Fruit fly (Drosophila melanogaster) whole organism, wandering third instar larva: ENCODE data around the gene CG4382.
A peak's percentile ranks its signal among the peaks of the same experiment; 100 is the strongest.

Experiments
- CG9705 ChIP-seq: fragments of 200-800 bp; sonication (Bioruptor generic); optimal IDR thresholded peaks from 2 replicates; lab custom pipeline; 2018; ENCODE audit warnings: missing biosample characterization, mild to moderate bottlenecking, missing genetic modification characterization
- CrebA ChIP-seq: fragments of 200-800 bp; sonication (Bioruptor generic); optimal IDR thresholded peaks from 2 replicates; lab custom pipeline; 2016; ENCODE audit warnings: missing biosample characterization, mild to moderate bottlenecking, missing genetic modification characterization, borderline replicate concordance
- Dfd ChIP-seq: fragments of >200 bp; optimal IDR thresholded peaks from 2 replicates; lab custom pipeline; 2017; ENCODE audit warnings: missing biosample characterization, missing genetic modification characterization
- HLH106 ChIP-seq: fragments of 200-800 bp; optimal IDR thresholded peaks from 3 replicates; lab custom pipeline; 2019; ENCODE audit warnings: missing biosample characterization, mild to moderate bottlenecking, missing genetic modification characterization, moderate library complexity
- Sp1 ChIP-seq: fragments of 200-800 bp; sonication (Bioruptor generic); optimal IDR thresholded peaks from 3 replicates; lab custom pipeline; 2019; ENCODE audit warnings: missing biosample characterization, mild to moderate bottlenecking, missing genetic modification characterization, moderate library complexity
- dsf ChIP-seq: sonication (Bioruptor generic); optimal IDR thresholded peaks from 2 replicates; lab custom pipeline; 2016; ENCODE audit warnings: missing biosample characterization, missing genetic modification characterization, borderline replicate concordance
- ey ChIP-seq: fragments of 200-800 bp; sonication (Bioruptor generic); optimal IDR thresholded peaks from 2 replicates; lab custom pipeline; 2016; ENCODE audit warnings: missing biosample characterization, missing genetic modification characterization
- foxo ChIP-seq, 2 experiments: fragments of 200-800 bp; sonication (Bioruptor generic); optimal IDR thresholded peaks; 2 replicates in 1 of 2; 3 replicates in 1 of 2; lab custom pipeline; 2016 to 2017; ENCODE audit warnings: missing biosample characterization in 2 of 2, missing genetic modification characterization in 2 of 2
- fru ChIP-seq: fragments of 200-800 bp; sonication (Bioruptor generic); optimal IDR thresholded peaks from 3 replicates; lab custom pipeline; 2016; ENCODE audit warnings: missing biosample characterization, mild to moderate bottlenecking, missing genetic modification characterization
- h ChIP-seq: fragments of 200-800 bp; sonication (Bioruptor generic); optimal IDR thresholded peaks from 3 replicates; lab custom pipeline; 2016; ENCODE audit warnings: missing biosample characterization, mild to moderate bottlenecking, missing genetic modification characterization
- lola ChIP-seq: fragments of >200 bp; optimal IDR thresholded peaks from 2 replicates; lab custom pipeline; 2017; ENCODE audit warnings: missing biosample characterization, missing genetic modification characterization
- psq ChIP-seq: fragments of 200-800 bp; sonication (Bioruptor generic); optimal IDR thresholded peaks from 3 replicates; lab custom pipeline; 2017; ENCODE audit warnings: missing biosample characterization, mild to moderate bottlenecking, missing genetic modification characterization, moderate library complexity
- rgr ChIP-seq: fragments of 200-800 bp; sonication (Bioruptor generic); optimal IDR thresholded peaks from 3 replicates; lab custom pipeline; 2016; ENCODE audit warnings: missing biosample characterization, mild to moderate bottlenecking, missing genetic modification characterization
- sv ChIP-seq: fragments of 200-800 bp; sonication (Bioruptor generic); optimal IDR thresholded peaks from 3 replicates; lab custom pipeline; 2016; ENCODE audit warnings: missing biosample characterization, missing genetic modification characterization
- usp ChIP-seq: fragments of >200 bp; optimal IDR thresholded peaks from 2 replicates; lab custom pipeline; 2017; ENCODE audit warnings: missing biosample characterization, missing genetic modification characterization
- woc ChIP-seq: sonication (Bioruptor generic); optimal IDR thresholded peaks from 2 replicates; lab custom pipeline; 2016; ENCODE audit warnings: missing biosample characterization, mild to moderate bottlenecking, missing genetic modification characterization

CG4382 gene

DNA sequence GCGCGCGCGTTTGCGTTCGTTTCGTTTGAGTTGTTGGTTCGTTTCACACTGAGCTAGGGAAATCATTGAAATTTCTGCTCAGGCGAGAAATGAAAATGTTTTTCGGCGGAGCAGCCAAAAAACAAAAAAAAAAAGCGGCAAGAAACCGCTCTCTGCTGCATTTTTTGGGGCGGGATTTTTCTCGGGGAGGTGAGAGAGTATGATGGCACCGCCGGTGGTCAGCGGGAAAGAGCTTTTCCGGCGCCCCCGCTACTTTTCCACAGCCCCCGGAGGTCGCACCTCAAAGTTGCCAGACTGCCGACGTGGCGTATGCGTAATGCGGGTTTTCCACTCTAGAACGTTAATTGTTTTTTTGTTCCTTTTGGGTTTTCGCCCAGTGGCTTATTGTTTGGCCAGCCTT, 35.3 kb downstream of the CG4382 start, which contains the start of gene CG46468:
Gene CG46468, minus strand, starts transcription at position 52 of the 400 bp plus-strand sequence.
- TF ChIP-seq lola = no peak

DNA sequence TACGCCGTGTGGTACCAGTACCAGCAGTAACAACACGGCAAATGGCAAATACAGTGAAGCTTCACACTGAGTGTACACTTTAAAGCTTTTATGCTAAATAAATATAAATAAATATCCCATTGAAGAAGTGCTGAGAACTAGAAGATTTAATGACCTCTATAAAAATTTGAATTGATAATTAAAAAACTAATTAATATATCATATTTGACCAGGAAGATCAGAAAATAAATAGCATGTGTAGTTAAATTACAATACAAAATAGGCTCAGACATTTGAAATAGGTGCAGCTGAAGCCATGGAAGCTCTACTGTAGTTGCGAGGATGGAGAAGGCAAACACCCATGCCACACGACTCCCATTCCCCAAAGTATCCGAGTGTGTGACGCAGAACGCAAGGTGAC, 36.1 kb downstream of the CG4382 start:
- TF ChIP-seq foxo (GFP tag; optimal IDR thresholded peaks at IDR 0.05; lab: Kevin White, UChicago) (peak in 1 of 2 experiments; percentile 43), sv (GFP tag; lab: Kevin White, UChicago) (peak; percentile 8), ey (GFP tag; lab: Kevin White, UChicago) (peak; percentile 19), psq (GFP tag; lab: Kevin White, UChicago) (peak; percentile 1), h (GFP tag; lab: Kevin White, UChicago) (peak; percentile 40), HLH106 (tag; lab: Kevin White, UChicago) (peak; percentile 48), rgr (peak; percentile 31), woc (GFP tag; lab: Kevin White, UChicago) (no peak), CrebA (no peak), Sp1 (GFP tag; lab: Kevin White, UChicago) (no peak)

DNA sequence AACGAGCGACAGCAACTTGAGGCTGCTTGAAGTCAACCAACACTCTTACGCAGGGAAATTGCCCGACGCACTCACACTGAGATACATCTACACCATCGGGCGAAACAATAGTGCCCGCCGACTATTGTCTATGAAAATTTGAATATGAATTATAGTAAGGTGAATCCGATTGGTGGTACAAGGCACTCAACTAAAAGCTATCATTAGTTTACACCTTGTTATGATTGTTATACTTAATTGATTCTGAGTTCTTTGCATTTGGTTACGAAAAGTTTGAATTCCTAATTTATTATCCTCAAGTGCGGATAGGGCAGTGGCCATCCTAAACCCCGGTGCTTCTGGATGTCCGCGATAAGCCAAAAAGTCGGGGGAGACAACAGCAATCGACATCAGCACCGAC, 38.0 kb downstream of the CG4382 start:
- no peak for TF ChIP-seq Dfd (GFP tag; lab: Kevin White, UChicago)

DNA sequence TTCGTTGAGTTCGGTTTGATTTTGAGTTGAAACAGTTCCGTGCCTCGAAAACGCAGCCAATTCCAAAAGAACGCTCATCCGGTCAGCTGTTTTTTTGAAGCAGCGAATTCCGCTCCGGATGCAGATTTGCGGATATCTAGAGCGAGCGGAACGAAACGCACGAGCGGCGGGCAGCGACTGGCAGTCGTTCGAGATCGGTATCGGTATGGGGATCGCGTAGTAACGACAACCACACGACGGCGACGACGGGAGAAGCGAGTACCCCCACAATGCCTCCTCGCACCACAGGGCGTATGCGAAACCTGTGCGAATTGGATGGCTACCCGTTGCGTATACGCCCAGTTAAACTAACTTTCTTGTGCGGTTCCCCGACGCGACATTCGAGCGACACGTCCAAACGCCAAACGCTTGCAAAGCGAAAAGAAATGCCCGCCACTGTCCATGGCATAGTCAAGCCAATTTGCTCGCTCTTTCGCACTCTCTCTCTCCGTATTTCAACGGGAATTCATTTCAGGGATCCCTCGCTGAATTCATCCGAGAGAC, 40.6 kb downstream of the CG4382 start:
- TF ChIP-seq usp = no peak
- TF ChIP-seq CG9705 (GFP tag; lab: Kevin White, UChicago) = no peak
- no peak for TF ChIP-seq h (GFP tag; lab: Kevin White, UChicago)

DNA sequence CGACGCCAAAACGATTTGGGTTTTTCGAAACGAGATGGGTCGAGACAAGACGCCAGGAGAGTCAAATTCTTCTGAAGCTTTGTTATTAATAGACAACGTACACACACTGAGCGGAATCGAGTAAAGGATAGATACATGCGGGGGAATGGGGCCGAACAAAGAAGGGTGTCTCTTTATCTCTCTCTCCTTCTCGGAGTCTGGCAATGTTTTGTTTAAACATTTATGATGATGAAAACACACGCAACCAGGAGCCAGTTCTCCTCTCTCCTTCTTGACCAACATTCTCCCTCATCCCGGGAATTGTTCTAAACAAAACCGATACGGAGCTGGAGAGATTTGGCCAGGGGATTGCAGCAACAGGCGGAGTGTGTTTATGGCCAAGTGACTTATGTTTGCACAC, 42.8 kb downstream of the CG4382 start:
- no peak for TF ChIP-seq dsf (GFP tag; lab: Kevin White, UChicago)

DNA sequence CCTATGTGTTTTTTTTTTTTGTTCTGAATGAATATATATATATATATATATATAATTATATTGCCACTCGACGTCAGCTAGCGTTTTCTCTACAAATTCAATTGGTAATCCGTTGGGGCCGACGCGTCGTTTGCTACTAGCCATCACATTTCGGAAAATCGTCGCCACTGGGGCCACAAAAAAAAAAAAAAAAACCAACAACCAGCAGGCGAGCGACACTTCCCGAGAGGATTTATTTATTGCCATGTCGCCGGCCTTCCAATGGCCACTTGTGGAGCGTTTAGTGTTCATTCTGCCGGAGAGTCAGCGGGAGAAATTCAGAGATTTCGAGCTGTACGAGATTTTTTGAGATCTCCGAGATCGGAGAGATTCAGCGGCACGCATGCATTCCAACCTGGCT, 49.8 kb downstream of the CG4382 start:
- no peak for TF ChIP-seq fru (GFP tag; lab: Kevin White, UChicago)
- TF ChIP-seq dsf (GFP tag; lab: Kevin White, UChicago) = no peak
- no peak for TF ChIP-seq CG9705 (GFP tag; lab: Kevin White, UChicago)
- no peak for TF ChIP-seq Sp1 (GFP tag; lab: Kevin White, UChicago)
